Worm (Caenorhabditis elegans) whole organism, L2 larva: ENCODE results near the gene srd-34.
A peak's percentile ranks its signal among the peaks of the same experiment; 100 is the strongest.

Experiments
- C34F6.9 ChIP-seq: fragments of 150-350 bp; optimal IDR thresholded peaks from 2 replicates; lab custom pipeline; 2014; ENCODE audit warnings: missing biosample characterization, missing genetic modification characterization
- F13H6.1 ChIP-seq: sonication (generic microtip); optimal IDR thresholded peaks from 2 replicates; lab custom pipeline; 2016; ENCODE audit warnings: missing genetic modification characterization, missing compliant biosample characterization
- R02D3.7 ChIP-seq: fragments of 150-350 bp; optimal IDR thresholded peaks from 2 replicates; lab custom pipeline; 2014; ENCODE audit warnings: missing biosample characterization, missing genetic modification characterization
- Y55F3AM.14 ChIP-seq: fragments of 200-800 bp; sonication (Bioruptor generic); optimal IDR thresholded peaks from 2 replicates; lab custom pipeline; 2018; ENCODE audit warnings: mild to moderate bottlenecking, missing genetic modification characterization, missing compliant biosample characterization
- ZK546.5 ChIP-seq: sonication (generic microtip); optimal IDR thresholded peaks from 2 replicates; lab custom pipeline; 2017; ENCODE audit warnings: missing biosample characterization, missing genetic modification characterization
- alr-1 ChIP-seq: fragments of 150-350 bp; optimal IDR thresholded peaks from 2 replicates; lab custom pipeline; 2014; ENCODE audit warnings: missing biosample characterization, missing genetic modification characterization
- aly-2 ChIP-seq: fragments of 150-350 bp; optimal IDR thresholded peaks from 2 replicates; lab custom pipeline; 2014; ENCODE audit warnings: missing biosample characterization, missing genetic modification characterization
- ama-1 ChIP-seq: fragments of 150-350 bp; optimal IDR thresholded peaks from 2 replicates; lab custom pipeline; 2018; ENCODE audit warnings: inconsistent platforms
- blmp-1 ChIP-seq: sonication (generic microtip); optimal IDR thresholded peaks from 2 replicates; lab custom pipeline; 2017; ENCODE audit warnings: missing genetic modification characterization, mild to moderate bottlenecking, missing compliant biosample characterization, antibody characterized with exemption, moderate library complexity; ENCODE audit not compliant: insufficient read depth
- ceh-16 ChIP-seq: fragments of 150-350 bp; optimal IDR thresholded peaks from 2 replicates; lab custom pipeline; 2014; ENCODE audit warnings: missing biosample characterization, missing genetic modification characterization
- ceh-82 ChIP-seq: fragments of 150-350 bp; optimal IDR thresholded peaks from 2 replicates; lab custom pipeline; 2014; ENCODE audit warnings: missing biosample characterization, missing genetic modification characterization
- crh-2 ChIP-seq: sonication (generic microtip); optimal IDR thresholded peaks from 2 replicates; lab custom pipeline; 2017; ENCODE audit warnings: missing biosample characterization, missing genetic modification characterization
- dmd-4 ChIP-seq: sonication (generic microtip); optimal IDR thresholded peaks from 2 replicates; lab custom pipeline; 2017; ENCODE audit warnings: missing biosample characterization, missing genetic modification characterization
- egl-27 ChIP-seq: sonication (generic microtip); optimal IDR thresholded peaks from 3 replicates; lab custom pipeline; 2017; ENCODE audit warnings: missing biosample characterization, missing genetic modification reagents, missing genetic modification characterization
- elt-1 ChIP-seq: fragments of 150-350 bp; optimal IDR thresholded peaks from 2 replicates; lab custom pipeline; 2014; ENCODE audit warnings: missing biosample characterization, missing genetic modification characterization
- elt-3 ChIP-seq: sonication (generic microtip); optimal IDR thresholded peaks from 2 replicates; lab custom pipeline; 2017; ENCODE audit warnings: missing biosample characterization, missing genetic modification characterization
- fos-1 ChIP-seq: fragments of 150-350 bp; optimal IDR thresholded peaks from 2 replicates; lab custom pipeline; 2014; ENCODE audit warnings: missing biosample characterization, missing genetic modification characterization
- gmeb-1 ChIP-seq: fragments of 150-350 bp; optimal IDR thresholded peaks from 2 replicates; lab custom pipeline; 2014; ENCODE audit warnings: missing biosample characterization, missing genetic modification characterization
- lin-11 ChIP-seq: fragments of 150-350 bp; sonication (generic microtip); optimal IDR thresholded peaks from 2 replicates; lab custom pipeline; 2014; ENCODE audit warnings: missing biosample characterization, missing genetic modification characterization, inconsistent platforms, mixed read lengths
- lin-13 ChIP-seq: fragments of 150-350 bp; optimal IDR thresholded peaks from 2 replicates; lab custom pipeline; 2014; ENCODE audit warnings: missing biosample characterization, missing genetic modification reagents, missing genetic modification characterization
- lin-39 ChIP-seq: fragments of 150-350 bp; optimal IDR thresholded peaks from 2 replicates; lab custom pipeline; 2014; ENCODE audit warnings: missing biosample characterization, missing genetic modification reagents, missing genetic modification characterization
- lsy-2 ChIP-seq, 2 experiments: fragments of 150-350 bp in 1 of 2; sonication (generic microtip) in 1 of 2; optimal IDR thresholded peaks; 2 replicates each; lab custom pipeline; 2014 to 2017; ENCODE audit warnings: missing biosample characterization in 2 of 2, missing genetic modification characterization in 2 of 2
- mab-5 ChIP-seq: fragments of 150-350 bp; optimal IDR thresholded peaks from 2 replicates; lab custom pipeline; 2014; ENCODE audit warnings: missing biosample characterization, missing genetic modification characterization
- mbf-1 ChIP-seq: sonication (generic microtip); optimal IDR thresholded peaks from 2 replicates; lab custom pipeline; 2017; ENCODE audit warnings: missing biosample characterization, missing genetic modification characterization
- mdl-1 ChIP-seq, 2 experiments: fragments of 150-350 bp in 1 of 2; sonication (generic microtip) in 1 of 2; optimal IDR thresholded peaks; 2 replicates each; lab custom pipeline; 2017; ENCODE audit warnings: missing biosample characterization in 2 of 2, missing genetic modification characterization in 2 of 2
- nhr-10 ChIP-seq: sonication (generic microtip); optimal IDR thresholded peaks from 2 replicates; lab custom pipeline; 2017; ENCODE audit warnings: missing biosample characterization, missing genetic modification characterization
- nhr-11 ChIP-seq: fragments of 150-350 bp; optimal IDR thresholded peaks from 2 replicates; lab custom pipeline; 2014; ENCODE audit warnings: missing biosample characterization, missing genetic modification characterization
- nhr-12 ChIP-seq: fragments of 150-350 bp; optimal IDR thresholded peaks from 2 replicates; lab custom pipeline; 2014; ENCODE audit warnings: missing biosample characterization, missing genetic modification characterization
- nhr-129 ChIP-seq: fragments of 150-350 bp; optimal IDR thresholded peaks from 2 replicates; lab custom pipeline; 2014; ENCODE audit warnings: missing biosample characterization, missing genetic modification characterization
- nhr-21 ChIP-seq: fragments of 150-350 bp; optimal IDR thresholded peaks from 2 replicates; lab custom pipeline; 2014; ENCODE audit warnings: missing biosample characterization, missing genetic modification characterization
- nhr-23 ChIP-seq: fragments of 150-350 bp; optimal IDR thresholded peaks from 2 replicates; lab custom pipeline; 2014; ENCODE audit warnings: missing biosample characterization, missing genetic modification reagents, missing genetic modification characterization
- nhr-237 ChIP-seq: fragments of 150-350 bp; optimal IDR thresholded peaks from 2 replicates; lab custom pipeline; 2014; ENCODE audit warnings: missing biosample characterization, missing genetic modification characterization
- nhr-25 ChIP-seq: fragments of 150-350 bp; sonication (generic microtip); optimal IDR thresholded peaks from 3 replicates; lab custom pipeline; 2014; ENCODE audit warnings: missing biosample characterization, missing genetic modification characterization
- nhr-6 ChIP-seq: fragments of 150-350 bp; optimal IDR thresholded peaks from 2 replicates; lab custom pipeline; 2014; ENCODE audit warnings: missing biosample characterization, missing genetic modification characterization
- nhr-77 ChIP-seq: fragments of 150-350 bp; optimal IDR thresholded peaks from 2 replicates; lab custom pipeline; 2014; ENCODE audit warnings: missing biosample characterization, missing genetic modification characterization
- peb-1 ChIP-seq: fragments of 150-350 bp; optimal IDR thresholded peaks from 2 replicates; lab custom pipeline; 2014; ENCODE audit warnings: missing biosample characterization, missing genetic modification characterization
- sem-4 ChIP-seq: fragments of 150-350 bp; optimal IDR thresholded peaks from 2 replicates; lab custom pipeline; 2014; ENCODE audit warnings: missing biosample characterization, missing genetic modification reagents, missing genetic modification characterization
- skn-1 ChIP-seq: sonication (generic microtip); optimal IDR thresholded peaks from 2 replicates; lab custom pipeline; 2017; ENCODE audit warnings: missing biosample characterization, missing genetic modification characterization
- sma-3 ChIP-seq: sonication (generic microtip); optimal IDR thresholded peaks from 2 replicates; lab custom pipeline; 2016; ENCODE audit warnings: missing genetic modification reagents, missing genetic modification characterization, missing compliant biosample characterization
- sma-9 ChIP-seq, 2 experiments: fragments of 150-350 bp in 1 of 2; sonication (generic microtip) in 1 of 2; optimal IDR thresholded peaks; 2 replicates each; lab custom pipeline; 2014 to 2016; ENCODE audit warnings: missing genetic modification characterization in 2 of 2, mild to moderate bottlenecking in 1 of 2, missing biosample characterization in 1 of 2, missing compliant biosample characterization in 1 of 2, missing genetic modification reagents in 1 of 2, moderate library complexity in 1 of 2
- snpc-4 ChIP-seq: fragments of 150-350 bp; optimal IDR thresholded peaks from 2 replicates; lab custom pipeline; 2014; ENCODE audit warnings: missing biosample characterization, missing genetic modification characterization
- unc-39 ChIP-seq: fragments of 150-350 bp; optimal IDR thresholded peaks from 2 replicates; lab custom pipeline; 2014; ENCODE audit warnings: missing biosample characterization, missing genetic modification characterization
- unc-55 ChIP-seq: fragments of 150-350 bp; sonication (generic microtip); optimal IDR thresholded peaks from 3 replicates; lab custom pipeline; 2014; ENCODE audit warnings: missing biosample characterization, missing genetic modification reagents, missing genetic modification characterization
- unc-62 ChIP-seq: fragments of 150-350 bp; optimal IDR thresholded peaks from 2 replicates; lab custom pipeline; 2014; ENCODE audit warnings: missing biosample characterization, missing genetic modification reagents, missing genetic modification characterization
- zag-1 ChIP-seq: fragments of 150-350 bp; optimal IDR thresholded peaks from 2 replicates; lab custom pipeline; 2014; ENCODE audit warnings: missing biosample characterization, missing genetic modification characterization
- ztf-1 ChIP-seq: fragments of 200-800 bp; sonication (Bioruptor generic); conservative IDR thresholded peaks from 2 replicates; pipeline ENCODE4 v1.3.6; 2022; ENCODE audit warnings: missing genetic modification characterization, missing compliant biosample characterization
- ztf-11 ChIP-seq: sonication (generic microtip); optimal IDR thresholded peaks from 2 replicates; lab custom pipeline; 2017; ENCODE audit warnings: missing biosample characterization, missing genetic modification characterization
- ztf-4 ChIP-seq: fragments of 150-350 bp; optimal IDR thresholded peaks from 2 replicates; lab custom pipeline; 2014; ENCODE audit warnings: missing biosample characterization, missing genetic modification characterization

The srd-34 gene

DNA sequence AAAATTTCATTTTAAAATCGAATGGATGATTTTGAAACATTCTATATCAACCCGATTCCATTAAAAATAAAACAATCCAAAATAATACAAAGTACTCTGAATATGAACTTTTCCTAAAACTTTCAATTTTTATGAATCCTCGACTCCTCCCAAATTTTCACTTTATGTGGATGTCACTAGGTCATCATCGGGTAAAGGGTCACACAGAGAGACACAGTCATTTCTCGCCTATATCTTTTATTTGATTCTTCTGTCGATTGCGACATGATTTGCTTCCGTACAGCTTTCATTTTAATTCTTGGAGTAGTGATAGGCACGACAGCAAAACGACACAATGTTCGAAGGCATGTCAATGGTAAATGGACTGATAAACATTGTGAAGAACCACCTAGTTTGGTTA lies 20.4 kb downstream of the srd-34 start, which contains the start of gene F25D1.3:
TSS of gene F25D1.3 (plus strand) at position 225 of the 400 bp plus-strand sequence.
- peak; percentile 30 for TF ChIP-seq blmp-1
- TF ChIP-seq R02D3.7 (tag; lab: Kevin White, UChicago), result no peak

DNA sequence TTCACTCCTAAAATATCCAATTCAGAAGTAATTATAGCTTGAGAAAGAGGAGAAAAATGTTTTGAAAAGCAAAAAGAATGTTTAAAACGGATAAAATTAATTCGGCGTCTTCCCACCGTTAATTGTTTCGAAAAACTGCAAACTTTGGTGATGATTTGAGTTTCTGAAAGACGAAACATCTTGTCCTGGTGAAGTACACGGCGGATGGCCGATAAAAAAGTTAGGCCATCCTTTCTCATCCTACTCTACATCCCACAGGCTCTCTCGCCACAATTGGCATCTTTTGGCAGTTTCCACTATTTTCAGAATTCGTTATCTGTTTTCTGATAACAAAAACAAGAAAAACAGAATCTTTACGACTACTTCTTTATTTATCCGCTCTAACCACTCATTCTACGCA lies 23.0 kb downstream of the srd-34 start, which contains the start of the genes C35A5.8 and hda-11:
TSS of gene C35A5.8 (minus strand) at position 7 of the 400 bp plus-strand sequence.
TSS of gene hda-11 (plus strand) at position 283 of the 400 bp plus-strand sequence.
- TF ChIP-seq nhr-12 (tag; lab: Kevin White, UChicago) (no peak), F13H6.1 (tag; lab: Kevin White, UChicago) (peak; percentile 73), ztf-11 (tag; lab: Kevin White, UChicago) (no peak), gmeb-1 (tag; lab: Kevin White, UChicago) (peak; percentile 76), alr-1 (tag; lab: Kevin White, UChicago) (no peak), ztf-4 (tag; lab: Kevin White, UChicago) (no peak), elt-1 (no peak), nhr-129 (tag; lab: Kevin White, UChicago) (peak; percentile 62), peb-1 (tag; lab: Kevin White, UChicago) (no peak), nhr-11 (tag; lab: Kevin White, UChicago) (no peak), blmp-1 (peak; percentile 10), crh-2 (tag; lab: Kevin White, UChicago) (peak; percentile 64), nhr-25 (tag; lab: Kevin White, UChicago) (no peak), unc-62 (GFP tag; lab: Kevin White, UChicago) (no peak), unc-39 (tag; lab: Kevin White, UChicago) (no peak), lin-39 (tag; lab: Kevin White, UChicago) (no peak), elt-3 (tag; lab: Kevin White, UChicago) (no peak), dmd-4 (tag; lab: Kevin White, UChicago) (no peak), ZK546.5 (tag; lab: Kevin White, UChicago) (no peak), zag-1 (tag; lab: Kevin White, UChicago) (no peak), mbf-1 (no peak), mdl-1 (tag; optimal IDR thresholded peaks at IDR 0.05; lab: Kevin White, UChicago) (no peak), unc-55 (peak; percentile 77), sma-9 (GFP tag; optimal IDR thresholded peaks at IDR 0.05; lab: Kevin White, UChicago) (peak; percentile 86), sma-9 (tag; optimal IDR thresholded peaks at IDR 0.05; lab: Kevin White, UChicago) (no peak), nhr-21 (tag; lab: Kevin White, UChicago) (peak; percentile 30), lin-11 (no peak), Y55F3AM.14 (GFP tag; lab: Kevin White, UChicago) (no peak), nhr-77 (no peak), skn-1 (no peak), fos-1 (tag; lab: Kevin White, UChicago) (peak; percentile 44), lin-13 (GFP tag; lab: Kevin White, UChicago) (no peak), ceh-82 (tag; lab: Kevin White, UChicago) (no peak), sem-4 (tag; lab: Kevin White, UChicago) (peak; percentile 34), snpc-4 (tag; lab: Kevin White, UChicago) (peak; percentile 14), aly-2 (tag; lab: Kevin White, UChicago) (no peak), R02D3.7 (tag; lab: Kevin White, UChicago) (no peak), lsy-2 (tag; optimal IDR thresholded peaks at IDR 0.05; lab: Kevin White, UChicago) (peak; percentile 65 to 75), sma-3 (GFP tag; lab: Kevin White, UChicago) (peak; percentile 62), ama-1 (lab: Kevin White, UChicago) (no peak), nhr-237 (tag; lab: Kevin White, UChicago) (no peak), nhr-10 (no peak), C34F6.9 (tag; lab: Kevin White, UChicago) (peak; percentile 69), egl-27 (tag; lab: Kevin White, UChicago) (no peak), mab-5 (no peak), ceh-16 (no peak), nhr-23 (tag; lab: Kevin White, UChicago) (no peak), nhr-6 (tag; lab: Kevin White, UChicago) (peak; percentile 41), ztf-1 (GFP tag; lab: Robert Waterston, UW) (no peak)
